Fruit fly (Drosophila melanogaster): ENCODE measurements around the gene Or94a.

Gene Or94a

DNA sequence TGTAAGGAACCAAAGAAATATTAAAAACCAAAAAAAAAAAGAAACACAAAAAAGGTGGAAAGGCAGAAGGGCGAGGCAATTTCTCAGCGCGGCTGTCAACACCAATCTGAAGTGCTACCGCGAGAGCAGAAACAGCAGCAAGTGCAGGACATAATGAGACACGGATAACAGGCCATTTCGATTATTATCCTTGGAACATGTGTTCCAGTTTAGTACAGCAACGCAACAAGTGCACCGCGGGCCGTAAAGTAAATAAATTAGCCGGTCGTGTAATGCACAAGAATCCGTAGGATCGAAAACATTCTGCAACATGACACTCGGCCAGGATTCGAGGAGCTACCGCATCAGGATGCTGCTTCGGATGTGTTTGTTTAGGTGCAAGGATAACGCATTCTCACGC is 51.0 kb downstream of the Or94a start:
- TF ChIP-seq CG17806 (tag; optimal IDR thresholded peaks at IDR 0.05) (no peak), CG9948 (tag; optimal IDR thresholded peaks at IDR 0.05) (no peak), CG32121 (GFP tag; IDR thresholded peaks at IDR 0.05) (no peak)

All from whole organism, pupa.